Fruit fly (Drosophila melanogaster) whole organism, embryonic: ENCODE measurements around the gene wrd.

Experiments
- Aef1 ChIP-seq: fragments of 200-800 bp; sonication (Bioruptor generic); IDR thresholded peaks from 3 replicates; pipeline ENCODE4 v1.3.6; 2022; ENCODE audit warnings: missing biosample characterization, missing genetic modification characterization
- Bgb ChIP-seq: fragments of 200-800 bp; sonication (Bioruptor generic); IDR thresholded peaks from 2 replicates; pipeline ENCODE4 v1.3.6; 2022; ENCODE audit warnings: missing biosample characterization, missing genetic modification characterization; ENCODE audit not compliant: partially characterized antibody
- CG12219 ChIP-seq: fragments of 200-800 bp; sonication (Bioruptor generic); optimal IDR thresholded peaks from 3 replicates; lab custom pipeline; 2018; ENCODE audit warnings: missing biosample characterization, mild to moderate bottlenecking, missing genetic modification characterization
- CG12391 ChIP-seq: fragments of 200-800 bp; sonication (Bioruptor generic); optimal IDR thresholded peaks from 3 replicates; lab custom pipeline; 2018; ENCODE audit warnings: missing biosample characterization, mild to moderate bottlenecking, missing genetic modification characterization, moderate library complexity
- CG13287 ChIP-seq: fragments of 200-800 bp; sonication (Bioruptor generic); IDR thresholded peaks from 2 replicates; pipeline ENCODE4 v1.3.6; 2022; ENCODE audit warnings: missing biosample characterization, missing genetic modification characterization; ENCODE audit not compliant: partially characterized antibody
- CG13775 ChIP-seq: fragments of 200-800 bp; sonication (Bioruptor generic); optimal IDR thresholded peaks from 3 replicates; lab custom pipeline; 2017; ENCODE audit warnings: missing biosample characterization, mild to moderate bottlenecking, missing genetic modification characterization
- CG15514 ChIP-seq: fragments of 200-800 bp; sonication (Bioruptor generic); optimal IDR thresholded peaks from 3 replicates; lab custom pipeline; 2017; ENCODE audit warnings: missing biosample characterization, missing genetic modification characterization, mild to moderate bottlenecking, moderate library complexity, missing genetic modification reagents
- CG17186 ChIP-seq: fragments of 200-800 bp; sonication (Bioruptor generic); optimal IDR thresholded peaks from 3 replicates; lab custom pipeline; 2017; ENCODE audit warnings: missing biosample characterization, missing genetic modification reagents, missing genetic modification characterization
- CG17802 ChIP-seq: fragments of 200-800 bp; sonication (Bioruptor generic); optimal IDR thresholded peaks from 2 replicates; lab custom pipeline; 2018; ENCODE audit warnings: missing biosample characterization, mild to moderate bottlenecking, missing genetic modification characterization, moderate library complexity
- CG2116 ChIP-seq: fragments of 200-800 bp; sonication (Bioruptor generic); optimal IDR thresholded peaks from 3 replicates; lab custom pipeline; 2018; ENCODE audit warnings: missing biosample characterization, mild to moderate bottlenecking, missing genetic modification characterization
- CG30403 ChIP-seq: fragments of 200-800 bp; sonication (Bioruptor generic); optimal IDR thresholded peaks from 3 replicates; lab custom pipeline; 2016; ENCODE audit warnings: missing biosample characterization, missing genetic modification characterization
- CG31365 ChIP-seq: fragments of 200-800 bp; sonication (Bioruptor generic); optimal IDR thresholded peaks from 2 replicates; lab custom pipeline; 2018; ENCODE audit warnings: missing biosample characterization, mild to moderate bottlenecking, missing genetic modification characterization
- CG3281 ChIP-seq: fragments of 200-800 bp; sonication (Bioruptor generic); optimal IDR thresholded peaks from 3 replicates; lab custom pipeline; 2017; ENCODE audit warnings: missing biosample characterization, mild to moderate bottlenecking, missing genetic modification characterization
- CG33213 ChIP-seq: fragments of 200-800 bp; sonication (Bioruptor generic); optimal IDR thresholded peaks from 3 replicates; lab custom pipeline; 2016; ENCODE audit warnings: missing biosample characterization, missing genetic modification characterization
- CG34376 ChIP-seq: fragments of 200-800 bp; sonication (Bioruptor generic); optimal IDR thresholded peaks from 2 replicates; lab custom pipeline; 2018; ENCODE audit warnings: missing biosample characterization, mild to moderate bottlenecking, missing genetic modification characterization
- CG4617 ChIP-seq: fragments of 200-800 bp; sonication (Bioruptor generic); optimal IDR thresholded peaks from 3 replicates; lab custom pipeline; 2016; ENCODE audit warnings: missing biosample characterization, missing genetic modification characterization, borderline replicate concordance
- Dll ChIP-seq: fragments of 200-800 bp; sonication (Bioruptor generic); IDR thresholded peaks from 4 replicates; pipeline ENCODE4 v1.3.6; 2022; ENCODE audit warnings: missing biosample characterization, missing genetic modification characterization; ENCODE audit not compliant: partially characterized antibody
- Doc3 ChIP-seq: fragments of 200-800 bp; sonication (Bioruptor generic); IDR thresholded peaks from 3 replicates; pipeline ENCODE4 v1.3.6; 2022; ENCODE audit warnings: missing biosample characterization, missing genetic modification characterization; ENCODE audit not compliant: partially characterized antibody
- HLH4C ChIP-seq: fragments of 200-800 bp; sonication (Bioruptor generic); IDR thresholded peaks from 3 replicates; pipeline ENCODE4 v1.3.6; 2022; ENCODE audit warnings: missing biosample characterization, missing genetic modification characterization; ENCODE audit not compliant: partially characterized antibody
- MBD-R2 ChIP-seq: fragments of 200-800 bp; sonication (Bioruptor generic); IDR thresholded peaks from 2 replicates; pipeline ENCODE4 v1.3.6; 2022; ENCODE audit warnings: missing biosample characterization, missing genetic modification characterization
- NC2β ChIP-seq: fragments of 200-800 bp; sonication (Bioruptor generic); optimal IDR thresholded peaks from 2 replicates; lab custom pipeline; 2016; ENCODE audit warnings: missing biosample characterization, missing genetic modification characterization
- Nf-YC ChIP-seq: fragments of 200-800 bp; optimal IDR thresholded peaks from 3 replicates; lab custom pipeline; 2019; ENCODE audit warnings: missing biosample characterization, mild to moderate bottlenecking, missing genetic modification characterization, moderate library complexity
- Opbp ChIP-seq: fragments of 200-800 bp; sonication (Bioruptor generic); IDR thresholded peaks from 3 replicates; pipeline ENCODE4 v1.3.6; 2022; ENCODE audit warnings: missing biosample characterization, missing genetic modification characterization; ENCODE audit not compliant: partially characterized antibody
- Sin3A ChIP-seq: fragments of >200 bp; optimal IDR thresholded peaks from 2 replicates; lab custom pipeline; 2018
- amos ChIP-seq: fragments of 200-800 bp; sonication (Bioruptor generic); IDR thresholded peaks from 2 replicates; pipeline ENCODE4 v1.3.6; 2022; ENCODE audit warnings: missing biosample characterization, missing genetic modification characterization; ENCODE audit not compliant: partially characterized antibody
- ato ChIP-seq: fragments of 200-800 bp; sonication (Bioruptor generic); IDR thresholded peaks from 2 replicates; pipeline ENCODE4 v1.3.6; 2022; ENCODE audit warnings: missing biosample characterization, missing genetic modification characterization; ENCODE audit not compliant: partially characterized antibody
- bbx ChIP-seq: fragments of 200-800 bp; sonication (Bioruptor generic); IDR thresholded peaks from 2 replicates; pipeline ENCODE4 v1.3.6; 2022; ENCODE audit warnings: missing biosample characterization, missing genetic modification characterization; ENCODE audit not compliant: partially characterized antibody
- chm ChIP-seq: fragments of 200-800 bp; sonication (Bioruptor generic); IDR thresholded peaks from 2 replicates; pipeline ENCODE4 v1.3.6; 2022; ENCODE audit warnings: missing biosample characterization, missing genetic modification characterization
- chn ChIP-seq: fragments of 200-800 bp; sonication (Bioruptor generic); optimal IDR thresholded peaks from 2 replicates; lab custom pipeline; 2016; ENCODE audit warnings: missing biosample characterization, missing genetic modification characterization
- crp ChIP-seq, 2 experiments: fragments of 200-800 bp; sonication (Bioruptor generic); optimal IDR thresholded peaks; 2 replicates in 1 of 2; 3 replicates in 1 of 2; lab custom pipeline; 2017; ENCODE audit warnings: missing biosample characterization in 2 of 2, missing genetic modification characterization in 2 of 2, mild to moderate bottlenecking in 1 of 2, moderate library complexity in 1 of 2
- gcm2 ChIP-seq: fragments of 200-800 bp; sonication (Bioruptor generic); optimal IDR thresholded peaks from 2 replicates; lab custom pipeline; 2016; ENCODE audit warnings: missing biosample characterization, missing genetic modification characterization
- hbn ChIP-seq: fragments of 200-800 bp; sonication (Bioruptor generic); IDR thresholded peaks from 2 replicates; pipeline ENCODE4 v1.3.6; 2022; ENCODE audit warnings: missing biosample characterization, missing genetic modification characterization; ENCODE audit not compliant: partially characterized antibody
- lab ChIP-seq: fragments of 200-800 bp; sonication (Bioruptor generic); optimal IDR thresholded peaks from 3 replicates; lab custom pipeline; 2017; ENCODE audit warnings: missing biosample characterization, missing genetic modification characterization, mild to moderate bottlenecking, moderate library complexity, missing genetic modification reagents
- lilli ChIP-seq: fragments of 200-800 bp; sonication (Bioruptor generic); optimal IDR thresholded peaks from 3 replicates; lab custom pipeline; 2016; ENCODE audit warnings: missing biosample characterization, missing genetic modification characterization
- mirr ChIP-seq: fragments of 200-800 bp; sonication (Bioruptor generic); optimal IDR thresholded peaks from 3 replicates; lab custom pipeline; 2018; ENCODE audit warnings: missing biosample characterization, mild to moderate bottlenecking, missing genetic modification characterization
- nerfin-2 ChIP-seq: fragments of 200-800 bp; sonication (Bioruptor generic); IDR thresholded peaks from 2 replicates; pipeline ENCODE4 v1.3.6; 2022; ENCODE audit warnings: missing biosample characterization, missing genetic modification characterization; ENCODE audit not compliant: partially characterized antibody
- p53 ChIP-seq: fragments of 200-800 bp; sonication (Bioruptor generic); optimal IDR thresholded peaks from 2 replicates; lab custom pipeline; 2016; ENCODE audit warnings: missing biosample characterization, missing genetic modification characterization
- pfk ChIP-seq: fragments of 200-800 bp; sonication (Bioruptor generic); optimal IDR thresholded peaks from 2 replicates; lab custom pipeline; 2018; ENCODE audit warnings: missing biosample characterization, mild to moderate bottlenecking, missing genetic modification characterization, moderate library complexity
- run ChIP-seq: fragments of 200-800 bp; sonication (Bioruptor generic); optimal IDR thresholded peaks from 3 replicates; lab custom pipeline; 2018; ENCODE audit warnings: missing biosample characterization, mild to moderate bottlenecking, missing genetic modification characterization
- scrt ChIP-seq: fragments of 200-800 bp; sonication (Bioruptor generic); optimal IDR thresholded peaks from 2 replicates; lab custom pipeline; 2018; ENCODE audit warnings: missing biosample characterization, mild to moderate bottlenecking, missing genetic modification characterization, moderate library complexity
- sens ChIP-seq: fragments of 200-800 bp; sonication (Bioruptor generic); peaks from one replicate; lab custom pipeline; 2016; ENCODE audit warnings: missing biosample characterization, missing genetic modification characterization
- slp2 ChIP-seq: fragments of 200-800 bp; sonication (Bioruptor generic); optimal IDR thresholded peaks from 2 replicates; lab custom pipeline; 2016; ENCODE audit warnings: missing biosample characterization, missing genetic modification characterization
- sna ChIP-seq: fragments of 200-800 bp; sonication (Bioruptor generic); IDR thresholded peaks from 2 replicates; pipeline ENCODE4 v1.3.6; 2022; ENCODE audit warnings: missing biosample characterization, missing genetic modification characterization; ENCODE audit not compliant: partially characterized antibody
- unc-4 ChIP-seq: fragments of 200-800 bp; sonication (Bioruptor generic); IDR thresholded peaks from 2 replicates; pipeline ENCODE4 v1.3.6; 2022; ENCODE audit warnings: missing biosample characterization, missing genetic modification characterization; ENCODE audit not compliant: partially characterized antibody
- vnd ChIP-seq: fragments of 200-800 bp; sonication (Bioruptor generic); IDR thresholded peaks from 3 replicates; pipeline ENCODE4 v1.3.6; 2022; ENCODE audit warnings: missing biosample characterization, missing genetic modification characterization; ENCODE audit not compliant: partially characterized antibody
- vvl ChIP-seq: fragments of 200-800 bp; sonication (Bioruptor generic); IDR thresholded peaks from 2 replicates; pipeline ENCODE4 v1.3.6; 2022; ENCODE audit warnings: missing biosample characterization, missing genetic modification characterization
- zen2 ChIP-seq: fragments of 200-800 bp; sonication (Bioruptor generic); IDR thresholded peaks from 3 replicates; pipeline ENCODE4 v1.3.6; 2022; ENCODE audit warnings: missing biosample characterization, missing genetic modification characterization; ENCODE audit not compliant: partially characterized antibody

wrd gene

DNA sequence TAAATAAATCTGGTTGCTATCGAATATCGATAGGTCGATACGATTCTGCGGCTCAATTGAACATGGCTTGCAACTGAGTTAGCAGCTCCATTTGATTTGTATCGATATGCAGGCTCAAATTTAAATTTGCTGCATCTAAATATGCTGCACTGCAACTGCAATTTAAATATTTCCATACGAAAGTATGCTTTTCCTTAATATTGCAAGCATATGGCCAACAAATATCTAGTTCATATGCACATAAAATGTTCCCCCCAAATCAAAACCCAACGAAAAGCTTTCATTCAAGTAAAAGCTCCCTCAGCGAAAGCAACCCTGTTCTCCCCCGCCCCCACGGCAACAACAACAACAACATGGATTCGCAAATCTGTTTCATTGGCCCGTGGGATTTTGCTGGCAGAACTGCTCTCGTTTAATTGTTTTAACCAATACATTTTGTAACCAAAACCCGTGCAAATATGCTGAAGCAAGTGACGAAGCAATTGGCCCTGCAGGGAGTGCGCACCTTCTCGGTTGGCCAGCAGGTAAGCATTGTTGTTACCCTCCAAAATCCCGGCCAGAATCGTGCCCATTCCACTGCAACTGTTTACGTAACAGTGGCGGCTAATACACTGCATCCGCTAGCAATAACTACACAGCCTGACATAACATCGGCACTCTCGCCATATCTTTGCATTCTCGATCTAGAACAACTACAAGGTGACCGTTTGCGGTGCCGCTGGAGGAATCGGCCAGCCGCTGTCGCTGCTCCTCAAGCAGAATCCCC lies 58.7 kb downstream of the wrd start, which contains the start of the genes CG7168 and Mdh2 (continued):
- TF ChIP-seq CG3281 (GFP tag; lab: Kevin White, UChicago) (peak; percentile 41), CG31365 (tag; lab: Kevin White, UChicago) (no peak), CG30403 (GFP tag; lab: Kevin White, UChicago) (peak; percentile 7), pfk (GFP tag; lab: Kevin White, UChicago) (no peak), run (no peak), chn (peak; percentile 9), Doc3 (GFP tag; lab: Robert Waterston, UW) (peak; percentile 84), CG13775 (GFP tag; lab: Kevin White, UChicago) (no peak), scrt (GFP tag; lab: Kevin White, UChicago) (peak; percentile 51), CG12219 (GFP tag; lab: Kevin White, UChicago) (no peak), Dll (GFP tag; lab: Robert Waterston, UW) (peak; percentile 88), CG2116 (GFP tag; lab: Kevin White, UChicago) (peak; percentile 98), amos (GFP tag; lab: Robert Waterston, UW) (peak; percentile 79), CG34376 (GFP tag; lab: Kevin White, UChicago) (peak; percentile 12), gcm2 (no peak), CG12391 (tag; lab: Kevin White, UChicago) (peak; percentile 30), p53 (no peak), Bgb (peak; percentile 88), hbn (GFP tag; lab: Robert Waterston, UW) (peak; percentile 69), nerfin-2 (GFP tag; lab: Robert Waterston, UW) (peak; percentile 92), NC2β (GFP tag; lab: Kevin White, UChicago) (peak; percentile 16), mirr (GFP tag; lab: Kevin White, UChicago) (peak; percentile 21), crp (GFP tag; optimal IDR thresholded peaks at IDR 0.05; lab: Kevin White, UChicago) (no peak), CG4617 (GFP tag; lab: Kevin White, UChicago) (peak; percentile 30), CG15514 (peak; percentile 43), CG17802 (no peak), Nf-YC (tag; lab: Kevin White, UChicago) (peak; percentile 83), Aef1 (peak; percentile 11; the same call in 1 of the 3 replicates), bbx (GFP tag; lab: Robert Waterston, UW) (peak; percentile 79), vnd (GFP tag; lab: Robert Waterston, UW) (peak; percentile 81), Opbp (peak; percentile 87; the same call in 2 of the 3 replicates), chm (no peak), MBD-R2 (GFP tag; lab: Robert Waterston, UW) (peak; percentile 79), ato (peak; percentile 91), sens (GFP tag; lab: Kevin White, UChicago) (peak; percentile 71), CG33213 (no peak), CG17186 (GFP tag; lab: Kevin White, UChicago) (peak; percentile 19), zen2 (GFP tag; lab: Robert Waterston, UW) (peak; percentile 67; the same call in 2 of the 3 replicates), Sin3A (lab: Kevin White, UChicago) (peak; percentile 60), vvl (GFP tag; lab: Robert Waterston, UW) (0 out of 2 replicates have a peak, but pooled peaks have one; percentile 43), sna (peak; percentile 77; the same call in 1 of the 2 replicates), unc-4 (peak; percentile 82), CG13287 (GFP tag; lab: Robert Waterston, UW) (peak; percentile 87), lilli (GFP tag; lab: Kevin White, UChicago) (peak; percentile 32), HLH4C (GFP tag; lab: Robert Waterston, UW) (peak; percentile 94), slp2 (GFP tag; lab: Kevin White, UChicago) (no peak), lab (GFP tag; lab: Kevin White, UChicago) (peak; percentile 40)
